Worm (Caenorhabditis elegans) whole organism, L1 larva: ENCODE data around the gene F21D5.5.

Experiments used
- lin-35 ChIP-seq, 2 experiments: fragments of 150-350 bp; optimal IDR thresholded peaks; 2 replicates each; lab custom pipeline; 2014; ENCODE audit warnings: missing biosample characterization in 2 of 2, missing genetic modification characterization in 2 of 2, missing genetic modification reagents in 2 of 2
- nhr-12 ChIP-seq: sonication (generic microtip); optimal IDR thresholded peaks from 2 replicates; lab custom pipeline; 2017; ENCODE audit warnings: missing biosample characterization, missing genetic modification characterization
- unc-62 ChIP-seq: fragments of 150-350 bp; optimal IDR thresholded peaks from 2 replicates; lab custom pipeline; 2014; ENCODE audit warnings: missing biosample characterization, missing genetic modification reagents, missing genetic modification characterization

ce11 chrIV:8761896-8762295, 22.7 kb upstream of the F21D5.5 start, which contains the start of the genes F20C5.11 and klp-11:
- TF ChIP-seq lin-35 (GFP tag; optimal IDR thresholded peaks at IDR 0.05; lab: Kevin White, UChicago) (no peak), unc-62 (GFP tag; lab: Kevin White, UChicago) (no peak), nhr-12 (no peak)
